Worm (Caenorhabditis elegans): ENCODE results near the gene T13F2.6.

- TF ChIP-seq sox-4 (tag; optimal IDR thresholded peaks at IDR 0.05) (no peak), blmp-1 (tag; optimal IDR thresholded peaks at IDR 0.05) (no peak), nhr-76 (tag; optimal IDR thresholded peaks at IDR 0.05) (no peak), dpl-1 (GFP tag; optimal IDR thresholded peaks at IDR 0.05) (no peak), fkh-4 (tag; optimal IDR thresholded peaks at IDR 0.05; ENCODE audit: borderline replicate concordance) (no peak), nhr-77 (tag; optimal IDR thresholded peaks at IDR 0.05) (no peak), efl-1 (optimal IDR thresholded peaks at IDR 0.05) (no peak), efl-1 (GFP tag; optimal IDR thresholded peaks at IDR 0.05 in 1 of 2) (no peak)
Observed at ce11 chrIV:9733904-9734303, 44.2 kb upstream of the T13F2.6 start.
